Worm (Caenorhabditis elegans) whole organism, L3 larva: ENCODE data around the gene D2096.12.
A peak's percentile ranks its signal among the peaks of the same experiment; 100 is the strongest.

ENCODE experiments used
- R02D3.7 ChIP-seq: fragments of 150-350 bp; optimal IDR thresholded peaks from 2 replicates; lab custom pipeline; 2014; ENCODE audit warnings: missing biosample characterization, missing genetic modification characterization
- ZK546.5 ChIP-seq: sonication (generic microtip); optimal IDR thresholded peaks from 2 replicates; lab custom pipeline; 2017; ENCODE audit warnings: missing biosample characterization, missing genetic modification characterization
- aly-2 ChIP-seq: fragments of 150-350 bp; optimal IDR thresholded peaks from 2 replicates; lab custom pipeline; 2014; ENCODE audit warnings: missing biosample characterization, missing genetic modification characterization
- ama-1 ChIP-seq: fragments of 150-350 bp; optimal IDR thresholded peaks from 2 replicates; lab custom pipeline; 2018
- ceh-16 ChIP-seq: sonication (generic microtip); optimal IDR thresholded peaks from 2 replicates; lab custom pipeline; 2017; ENCODE audit warnings: missing biosample characterization, missing genetic modification characterization
- ceh-28 ChIP-seq: fragments of 150-350 bp; optimal IDR thresholded peaks from 2 replicates; lab custom pipeline; 2014; ENCODE audit warnings: missing biosample characterization, missing genetic modification reagents, missing genetic modification characterization
- ceh-82 ChIP-seq: fragments of 150-350 bp; optimal IDR thresholded peaks from 2 replicates; lab custom pipeline; 2014; ENCODE audit warnings: missing biosample characterization, missing genetic modification characterization
- daf-12 ChIP-seq: fragments of 150-350 bp; optimal IDR thresholded peaks from 2 replicates; lab custom pipeline; 2014; ENCODE audit warnings: missing biosample characterization, missing genetic modification reagents, missing genetic modification characterization
- egl-5 ChIP-seq: fragments of 150-350 bp; optimal IDR thresholded peaks from 2 replicates; lab custom pipeline; 2017; ENCODE audit warnings: missing biosample characterization, missing genetic modification reagents, missing genetic modification characterization, inconsistent platforms
- elt-2 ChIP-seq: sonication (generic microtip); optimal IDR thresholded peaks from 2 replicates; lab custom pipeline; 2016; ENCODE audit warnings: missing genetic modification reagents, mild to moderate bottlenecking, missing genetic modification characterization, missing compliant biosample characterization
- elt-3 ChIP-seq, 3 experiments: fragments of 150-350 bp in 1 of 3; sonication (generic microtip) in 2 of 3; optimal IDR thresholded peaks; 2 replicates in 2 of 3; 4 replicates in 1 of 3; lab custom pipeline; 2014 to 2017; ENCODE audit warnings: missing biosample characterization in 3 of 3, missing genetic modification characterization in 3 of 3
- fkh-10 ChIP-seq: sonication (generic microtip); optimal IDR thresholded peaks from 2 replicates; lab custom pipeline; 2017; ENCODE audit warnings: missing biosample characterization, missing genetic modification reagents, missing genetic modification characterization
- hmg-11 ChIP-seq: sonication (generic microtip); optimal IDR thresholded peaks from 2 replicates; lab custom pipeline; 2016; ENCODE audit warnings: missing genetic modification characterization, missing compliant biosample characterization
- jun-1 ChIP-seq: fragments of 150-350 bp; optimal IDR thresholded peaks from 2 replicates; lab custom pipeline; 2014; ENCODE audit warnings: missing biosample characterization, missing genetic modification reagents, missing genetic modification characterization
- lin-15B ChIP-seq: fragments of 150-350 bp; optimal IDR thresholded peaks from 2 replicates; lab custom pipeline; 2014; ENCODE audit warnings: missing biosample characterization, missing genetic modification characterization
- lin-39 ChIP-seq: fragments of 150-350 bp; optimal IDR thresholded peaks from 2 replicates; lab custom pipeline; 2018; ENCODE audit warnings: missing biosample characterization, missing genetic modification reagents, missing genetic modification characterization
- lsy-12 ChIP-seq: sonication (generic microtip); optimal IDR thresholded peaks from 2 replicates; lab custom pipeline; 2016; ENCODE audit warnings: mild to moderate bottlenecking, missing genetic modification characterization, missing compliant biosample characterization
- mdl-1 ChIP-seq: fragments of 150-350 bp; optimal IDR thresholded peaks from 2 replicates; lab custom pipeline; 2014; ENCODE audit warnings: missing biosample characterization, missing genetic modification characterization
- mml-1 ChIP-seq: fragments of 150-350 bp; sonication (generic microtip); optimal IDR thresholded peaks from 3 replicates; lab custom pipeline; 2014; ENCODE audit warnings: missing biosample characterization, missing genetic modification characterization
- nfya-1 ChIP-seq: sonication (generic microtip); optimal IDR thresholded peaks from 2 replicates; lab custom pipeline; 2017; ENCODE audit warnings: missing genetic modification characterization, mild to moderate bottlenecking, missing compliant biosample characterization, antibody characterized with exemption, moderate library complexity; ENCODE audit not compliant: insufficient read depth
- nhr-23 ChIP-seq: fragments of 150-350 bp; optimal IDR thresholded peaks from 2 replicates; lab custom pipeline; 2014; ENCODE audit warnings: missing biosample characterization, missing genetic modification reagents, missing genetic modification characterization
- nhr-237 ChIP-seq: fragments of 150-350 bp; optimal IDR thresholded peaks from 2 replicates; lab custom pipeline; 2014; ENCODE audit warnings: missing biosample characterization, missing genetic modification characterization
- nhr-25 ChIP-seq: sonication (generic microtip); optimal IDR thresholded peaks from 2 replicates; lab custom pipeline; 2017; ENCODE audit warnings: missing biosample characterization, missing genetic modification characterization
- nhr-28 ChIP-seq: fragments of 150-350 bp; optimal IDR thresholded peaks from 2 replicates; lab custom pipeline; 2014; ENCODE audit warnings: missing biosample characterization, missing genetic modification characterization
- nhr-43 ChIP-seq: sonication (generic microtip); optimal IDR thresholded peaks from 2 replicates; lab custom pipeline; 2016; ENCODE audit warnings: mild to moderate bottlenecking, missing genetic modification characterization, missing compliant biosample characterization; ENCODE audit not compliant: poor library complexity, severe bottlenecking
- nhr-76 ChIP-seq: fragments of 150-350 bp; sonication (generic microtip); optimal IDR thresholded peaks from 5 replicates; lab custom pipeline; 2014; ENCODE audit warnings: missing biosample characterization, missing genetic modification characterization
- pha-4 ChIP-seq: fragments of 150-350 bp; optimal IDR thresholded peaks from 2 replicates; lab custom pipeline; 2014; ENCODE audit warnings: missing biosample characterization, missing genetic modification reagents, missing genetic modification characterization
- pqm-1 ChIP-seq: fragments of 150-350 bp; optimal IDR thresholded peaks from 2 replicates; lab custom pipeline; 2017; ENCODE audit warnings: missing biosample characterization, missing genetic modification characterization, inconsistent platforms
- sea-2 ChIP-seq: fragments of 150-350 bp; sonication (generic microtip); optimal IDR thresholded peaks from 4 replicates; lab custom pipeline; 2014; ENCODE audit warnings: missing biosample characterization, missing genetic modification reagents, missing genetic modification characterization
- skn-1 ChIP-seq: fragments of 150-350 bp; optimal IDR thresholded peaks from 2 replicates; lab custom pipeline; 2014; ENCODE audit warnings: missing biosample characterization, missing genetic modification characterization
- snpc-4 ChIP-seq: fragments of 150-350 bp; optimal IDR thresholded peaks from 2 replicates; lab custom pipeline; 2014; ENCODE audit warnings: missing biosample characterization, missing genetic modification characterization
- tbx-2 ChIP-seq: sonication (generic microtip); optimal IDR thresholded peaks from 2 replicates; lab custom pipeline; 2016; ENCODE audit warnings: mild to moderate bottlenecking, missing genetic modification characterization, missing compliant biosample characterization
- zag-1 ChIP-seq: fragments of 150-350 bp; optimal IDR thresholded peaks from 2 replicates; lab custom pipeline; 2014; ENCODE audit warnings: missing biosample characterization, missing genetic modification characterization
- ztf-4 ChIP-seq: fragments of 150-350 bp; optimal IDR thresholded peaks from 2 replicates; lab custom pipeline; 2014; ENCODE audit warnings: missing biosample characterization, missing genetic modification characterization

D2096.12 gene

DNA sequence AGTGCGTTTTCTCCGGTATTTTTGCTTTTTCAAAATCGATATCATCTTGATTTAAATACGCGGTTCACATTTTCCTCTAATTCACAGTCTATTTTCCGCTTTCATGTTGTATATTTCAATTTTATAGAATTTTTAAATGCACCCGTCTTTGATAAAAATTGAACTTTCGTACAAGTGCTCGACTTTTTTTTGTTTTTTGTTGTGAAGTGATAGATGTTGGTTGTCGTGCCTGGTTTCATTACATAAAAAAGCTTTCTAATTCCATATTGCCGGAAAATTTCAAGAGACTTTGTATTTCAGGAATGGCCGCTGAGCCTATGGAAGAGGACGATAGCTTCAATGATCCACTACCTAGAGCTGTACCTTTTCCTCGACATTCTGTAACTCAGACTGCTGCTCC is at the start of gene D2096.12:
Gene D2096.12, plus strand, starts transcription at position 301 of the 400 bp plus-strand sequence.
- no peak for TF ChIP-seq lsy-12 (tag; lab: Kevin White, UChicago)
- no peak for TF ChIP-seq ceh-28 (tag; lab: Kevin White, UChicago)
- no peak for TF ChIP-seq ceh-82 (tag; lab: Kevin White, UChicago)
- no peak for TF ChIP-seq nhr-237 (tag; lab: Kevin White, UChicago)
- TF ChIP-seq ZK546.5 (tag; lab: Kevin White, UChicago): no peak
- TF ChIP-seq nhr-43: no peak
- no peak for TF ChIP-seq nfya-1

DNA sequence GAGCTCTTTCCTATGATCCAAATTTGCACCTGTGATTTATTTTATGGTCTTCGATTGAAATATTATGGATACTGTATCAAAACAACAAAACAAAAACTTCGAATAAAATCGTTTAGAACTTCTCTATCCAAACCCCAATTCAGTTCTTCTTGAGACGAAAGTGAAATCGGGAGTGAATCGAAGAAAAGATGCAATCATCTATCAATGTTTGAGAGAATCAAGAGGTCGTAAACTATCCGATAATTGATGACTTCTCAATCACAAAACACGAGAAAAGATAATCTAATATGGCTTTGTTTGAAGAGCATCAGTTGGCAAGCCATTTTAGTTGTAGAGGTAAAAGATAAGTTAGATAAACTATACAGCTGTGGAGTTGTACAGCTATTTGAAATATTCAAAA is 45.5 kb upstream of the D2096.12 start:
- TF ChIP-seq ceh-16 (tag; lab: Kevin White, UChicago): no peak
- TF ChIP-seq ztf-4 (tag; lab: Kevin White, UChicago): no peak
- TF ChIP-seq lin-39: no peak
- TF ChIP-seq nhr-23: peak; percentile 34
- TF ChIP-seq tbx-2 (tag; lab: Kevin White, UChicago): no peak
- no peak for TF ChIP-seq mdl-1 (tag; lab: Kevin White, UChicago)
- TF ChIP-seq, all 47 proteins: peak for 1

DNA sequence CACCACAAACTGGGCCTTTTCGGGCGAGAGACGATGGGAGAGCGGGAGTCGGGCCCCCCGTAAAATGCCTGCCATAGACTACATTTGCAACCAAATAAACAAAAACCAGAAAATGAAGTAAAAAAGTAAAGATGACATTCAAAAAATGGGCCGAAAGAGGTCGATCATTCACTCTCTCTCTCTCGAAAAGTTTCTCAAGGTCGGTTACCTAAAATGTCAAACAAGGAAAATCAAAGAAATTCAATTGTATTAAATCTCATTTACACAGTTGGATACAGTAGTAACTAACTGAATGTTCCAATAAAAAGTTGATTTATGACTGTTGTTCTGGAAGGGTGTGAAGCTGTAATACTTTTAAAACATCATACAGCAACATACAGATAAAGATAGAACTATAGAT is 44.5 kb upstream of the D2096.12 start:
- TF ChIP-seq nhr-25 (tag; lab: Kevin White, UChicago): peak; percentile 27
- no peak for TF ChIP-seq nhr-43

DNA sequence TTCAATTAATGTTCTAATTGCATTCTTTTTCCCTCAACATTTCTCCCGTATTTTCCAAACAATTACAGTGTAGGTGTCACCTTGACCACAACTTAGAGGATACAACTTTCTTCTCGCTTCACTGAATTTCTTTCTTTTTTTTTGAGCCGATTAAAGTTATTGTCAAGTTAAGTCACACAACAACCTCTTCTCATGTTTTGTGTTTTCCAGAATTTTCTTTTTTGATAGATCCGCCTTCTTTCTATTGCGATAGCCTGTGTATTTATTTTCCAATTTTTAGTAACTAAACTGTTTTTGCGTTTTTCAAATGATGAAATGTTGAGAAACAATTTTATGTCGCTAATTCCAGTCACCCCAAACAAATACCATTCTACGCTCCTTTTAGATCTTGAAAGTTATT is 37.6 kb upstream of the D2096.12 start, which contains the start of gene F35H10.3:
Gene F35H10.3, plus strand, starts transcription at position 301 of the 400 bp plus-strand sequence.
- no peak for TF ChIP-seq mml-1 (tag; lab: Kevin White, UChicago)

- TF ChIP-seq zag-1 (tag; lab: Kevin White, UChicago) (no peak), aly-2 (tag; lab: Kevin White, UChicago) (no peak), nhr-76 (no peak), ama-1 (no peak), sea-2 (GFP tag; lab: Kevin White, UChicago) (no peak), nfya-1 (no peak), daf-12 (tag; lab: Kevin White, UChicago) (no peak), jun-1 (tag; lab: Kevin White, UChicago) (no peak), lin-39 (no peak), lin-15B (tag; lab: Kevin White, UChicago) (no peak), nhr-28 (tag; lab: Kevin White, UChicago) (no peak)
Measured at ce11 chrIV:8328913-8329312, 34.4 kb upstream of the D2096.12 start, which contains the start of gene F35H10.2. Gene F35H10.2 (plus strand): TSS chrIV:8329213.

DNA sequence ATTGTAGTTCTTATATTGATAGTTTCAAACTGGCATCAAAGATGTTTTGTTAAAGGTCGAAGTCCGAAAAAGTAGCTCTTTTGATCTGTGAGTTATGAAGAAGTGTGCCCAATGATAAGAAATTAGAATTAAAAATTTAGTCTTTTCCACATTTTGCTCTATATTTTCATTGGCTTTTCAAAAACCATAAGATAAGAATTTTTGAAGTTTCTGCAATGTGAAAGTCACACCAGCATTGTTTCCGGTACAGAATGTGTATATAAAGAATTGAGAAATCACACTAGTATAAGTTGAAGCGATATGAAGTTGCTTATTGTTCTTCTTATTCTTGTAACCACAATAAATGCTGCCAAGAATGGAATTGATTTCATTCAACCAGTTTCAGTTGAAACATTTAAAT is 30.7 kb upstream of the D2096.12 start, which contains the start of gene lys-10:
Gene lys-10, plus strand, starts transcription at position 301 of the 400 bp plus-strand sequence.
- TF ChIP-seq elt-2 (tag; lab: Kevin White, UChicago): no peak
- no peak for TF ChIP-seq mml-1 (tag; lab: Kevin White, UChicago)
- no peak for TF ChIP-seq sea-2 (GFP tag; lab: Kevin White, UChicago)
- TF ChIP-seq R02D3.7 (tag; lab: Kevin White, UChicago): no peak
- TF ChIP-seq aly-2 (tag; lab: Kevin White, UChicago): no peak
- TF ChIP-seq skn-1: no peak
- no peak for TF ChIP-seq snpc-4 (tag; lab: Kevin White, UChicago)
- TF ChIP-seq hmg-11 (tag; lab: Kevin White, UChicago): no peak
- no peak for TF ChIP-seq pqm-1 (tag; lab: Kevin White, UChicago)
- TF ChIP-seq tbx-2 (tag; lab: Kevin White, UChicago): no peak
- no peak for TF ChIP-seq elt-3 (tag; optimal IDR thresholded peaks at IDR 0.05; lab: Kevin White, UChicago)
- TF ChIP-seq fkh-10 (GFP tag; lab: Kevin White, UChicago): no peak
- no peak for TF ChIP-seq lsy-12 (tag; lab: Kevin White, UChicago)
- no peak for TF ChIP-seq egl-5 (tag; lab: Kevin White, UChicago)
- TF ChIP-seq ceh-28 (tag; lab: Kevin White, UChicago): no peak
- no peak for TF ChIP-seq pha-4 (tag; lab: Kevin White, UChicago)
